Fruit fly (Drosophila melanogaster) whole organism, adult: ENCODE measurements around the gene CG17026.

Source experiments
- CG1620 ChIP-seq: fragments of 200-800 bp; sonication (Bioruptor generic); optimal IDR thresholded peaks from 2 replicates; lab custom pipeline; 2016; ENCODE audit warnings: missing biosample characterization, missing genetic modification characterization
- cnc ChIP-seq, 2 experiments: fragments of >200 bp; optimal IDR thresholded peaks; 2 replicates each; lab custom pipeline; 2017
- kay ChIP-seq: fragments of 200-800 bp; sonication (Bioruptor generic); peaks from one replicate; lab custom pipeline; 2016; ENCODE audit warnings: missing biosample characterization, missing genetic modification characterization, borderline replicate concordance
- pad ChIP-seq: fragments of 200-800 bp; sonication (Bioruptor generic); optimal IDR thresholded peaks from 3 replicates; lab custom pipeline; 2017; ENCODE audit warnings: missing biosample characterization, missing genetic modification characterization, mild to moderate bottlenecking, moderate library complexity, missing genetic modification reagents
- toe ChIP-seq: fragments of 200-800 bp; sonication (Bioruptor generic); optimal IDR thresholded peaks from 2 replicates; lab custom pipeline; 2016; ENCODE audit warnings: missing biosample characterization, missing genetic modification characterization

DNA sequence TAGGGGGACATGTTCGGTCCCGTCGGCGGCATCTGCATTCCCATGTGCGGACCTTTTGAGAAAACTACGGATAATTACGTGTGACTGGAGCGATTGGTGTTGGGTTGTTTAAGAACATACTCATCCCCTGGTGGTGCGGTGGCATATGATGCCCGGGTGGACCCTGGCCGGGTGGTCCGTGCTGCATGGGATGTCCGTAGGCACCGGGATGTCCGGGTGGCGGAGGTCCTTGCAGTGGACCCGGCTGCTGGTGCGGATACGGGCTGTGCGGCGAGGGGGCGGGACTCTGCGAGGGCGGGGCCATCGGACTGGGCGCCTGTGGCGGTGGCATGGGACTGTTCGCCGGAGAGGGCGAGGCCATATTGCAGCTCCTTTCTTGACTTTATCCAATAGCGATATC lies 7.0 kb downstream of the CG17026 start:
- TF ChIP-seq kay (GFP tag; lab: Kevin White, UChicago) (no peak), pad (GFP tag; lab: Kevin White, UChicago) (no peak), toe (GFP tag; lab: Kevin White, UChicago) (no peak), CG1620 (GFP tag; lab: Kevin White, UChicago) (no peak), cnc (optimal IDR thresholded peaks at IDR 0.05; lab: Kevin White, UChicago) (no peak)
